Worm (Caenorhabditis elegans): ENCODE results near the gene str-99.

ce11 chrV:16201730-16202129 is 43.4 kb upstream of the str-99 start, which contains the start of gene F11A5.17:
- no peak for TF ChIP-seq W03F9.2 (tag; optimal IDR thresholded peaks at IDR 0.05)
- TF ChIP-seq dao-5 (tag; optimal IDR thresholded peaks at IDR 0.05) = no peak
- TF ChIP-seq him-1 (tag; optimal IDR thresholded peaks at IDR 0.05) = no peak

Data from whole organism, L4/young adult.